Worm (Caenorhabditis elegans) whole organism, late embryonic: ENCODE measurements around the gene K09C4.2.

Experiments
- C38D4.7 ChIP-seq: fragments of 200-800 bp; sonication (Bioruptor generic); optimal IDR thresholded peaks from 2 replicates; lab custom pipeline; 2018; ENCODE audit warnings: mild to moderate bottlenecking, missing genetic modification characterization, moderate library complexity, missing compliant biosample characterization
- K09A11.1 ChIP-seq: sonication (generic microtip); optimal IDR thresholded peaks from 2 replicates; lab custom pipeline; 2017; ENCODE audit warnings: antibody characterized with exemption, mild to moderate bottlenecking, missing genetic modification characterization, missing compliant biosample characterization; ENCODE audit not compliant: insufficient read depth
- ceh-48 ChIP-seq: sonication (generic microtip); optimal IDR thresholded peaks from 2 replicates; lab custom pipeline; 2016; ENCODE audit warnings: missing genetic modification characterization, inconsistent platforms, missing compliant biosample characterization
- che-1 ChIP-seq: sonication (generic microtip); optimal IDR thresholded peaks from 2 replicates; lab custom pipeline; 2016; ENCODE audit warnings: mild to moderate bottlenecking, missing genetic modification characterization, missing compliant biosample characterization
- dve-1 ChIP-seq: sonication (generic microtip); optimal IDR thresholded peaks from 2 replicates; lab custom pipeline; 2017; ENCODE audit warnings: antibody characterized with exemption, mild to moderate bottlenecking, missing genetic modification characterization, missing compliant biosample characterization
- fkh-6 ChIP-seq: sonication (generic microtip); optimal IDR thresholded peaks from 2 replicates; lab custom pipeline; 2016; ENCODE audit warnings: missing genetic modification characterization, missing compliant biosample characterization
- hlh-6 ChIP-seq: sonication (generic microtip); optimal IDR thresholded peaks from 2 replicates; lab custom pipeline; 2016; ENCODE audit warnings: missing genotype, missing genetic modification characterization, missing compliant biosample characterization
- tbx-2 ChIP-seq: sonication (generic microtip); optimal IDR thresholded peaks from 2 replicates; lab custom pipeline; 2016; ENCODE audit warnings: missing genetic modification characterization, missing compliant biosample characterization
- unc-86 ChIP-seq: sonication (generic microtip); optimal IDR thresholded peaks from 2 replicates; lab custom pipeline; 2016; ENCODE audit warnings: missing genetic modification characterization, missing compliant biosample characterization

ce11 chrX:3283189-3283588 is 13.1 kb upstream of the K09C4.2 start:
- TF ChIP-seq dve-1 (tag; lab: Kevin White, UChicago) (no peak), C38D4.7 (GFP tag; lab: Kevin White, UChicago) (no peak), hlh-6 (tag; lab: Kevin White, UChicago) (no peak), K09A11.1 (no peak), ceh-48 (tag; lab: Kevin White, UChicago) (no peak), fkh-6 (tag; lab: Kevin White, UChicago) (no peak), che-1 (tag; lab: Kevin White, UChicago) (no peak), unc-86 (no peak), tbx-2 (no peak)
